Fruit fly (Drosophila melanogaster) whole organism: ENCODE results near the gene CG10182.

ENCODE experiments used
- CG8478 ChIP-seq: fragments of >200 bp; optimal IDR thresholded peaks from 2 replicates; lab custom pipeline; 2018; ENCODE audit warnings: inconsistent platforms
- EcR ChIP-seq, 2 experiments: fragments of >200 bp; optimal IDR thresholded peaks; 2 replicates each; lab custom pipeline; 2017; ENCODE audit warnings: missing biosample characterization in 2 of 2, missing genetic modification characterization in 2 of 2, missing genetic modification reagents in 2 of 2
- psq ChIP-seq: fragments of >200 bp; optimal IDR thresholded peaks from 2 replicates; lab custom pipeline; 2017
- usp ChIP-seq: fragments of >200 bp; optimal IDR thresholded peaks from 2 replicates; lab custom pipeline; 2017; ENCODE audit warnings: missing biosample characterization, missing genetic modification characterization, mixed read lengths

- no peak for TF ChIP-seq EcR (GFP tag; optimal IDR thresholded peaks at IDR 0.05; lab: Kevin White, UChicago)
- no peak for TF ChIP-seq CG8478
- TF ChIP-seq usp (GFP tag; lab: Kevin White, UChicago): no peak
- TF ChIP-seq psq (lab: Kevin White, UChicago): no peak
These were observed 3.0 kb upstream of the CG10182 start, which contains the start of gene CG33337 for dm6 chr3R:23592669-23593068.
